Fruit fly (Drosophila melanogaster) whole organism, embryonic: ENCODE measurements around the gene CG15773.

Experiments
- Bdp1 ChIP-seq: fragments of 200-800 bp; sonication (Bioruptor generic); optimal IDR thresholded peaks from 3 replicates; lab custom pipeline; 2016; ENCODE audit warnings: missing biosample characterization, missing genetic modification characterization
- CG11695 ChIP-seq: fragments of 200-800 bp; sonication (Bioruptor generic); IDR thresholded peaks from 3 replicates; pipeline ENCODE4 v1.3.6; 2022; ENCODE audit warnings: missing biosample characterization, missing genetic modification characterization
- CG1233 ChIP-seq: fragments of 200-800 bp; sonication (Bioruptor generic); optimal IDR thresholded peaks from 4 replicates; lab custom pipeline; 2018; ENCODE audit warnings: missing biosample characterization, mild to moderate bottlenecking, missing genetic modification characterization
- CG14441 ChIP-seq: fragments of 200-800 bp; sonication (Bioruptor generic); IDR thresholded peaks from 2 replicates; pipeline ENCODE4 v1.3.6; 2022; ENCODE audit warnings: missing biosample characterization, missing genetic modification characterization
- CG14860 ChIP-seq: fragments of 200-800 bp; sonication (Bioruptor generic); IDR thresholded peaks from 3 replicates; pipeline ENCODE4 v1.3.6; 2022; ENCODE audit warnings: missing biosample characterization, missing genetic modification characterization; ENCODE audit not compliant: partially characterized antibody
- CG1602 ChIP-seq: fragments of 200-800 bp; sonication (Bioruptor generic); optimal IDR thresholded peaks from 3 replicates; lab custom pipeline; 2016; ENCODE audit warnings: missing biosample characterization, missing genetic modification characterization
- CG16813 ChIP-seq: fragments of 200-800 bp; sonication (Bioruptor generic); IDR thresholded peaks from 3 replicates; pipeline ENCODE4 v1.3.6; 2022; ENCODE audit warnings: missing biosample characterization, missing genetic modification characterization; ENCODE audit not compliant: partially characterized antibody
- CG16815 ChIP-seq: fragments of 200-800 bp; sonication (Bioruptor generic); optimal IDR thresholded peaks from 3 replicates; lab custom pipeline; 2017; ENCODE audit warnings: missing biosample characterization, mild to moderate bottlenecking, missing genetic modification characterization
- CG16863 ChIP-seq: fragments of 200-800 bp; sonication (Bioruptor generic); optimal IDR thresholded peaks from 3 replicates; lab custom pipeline; 2016; ENCODE audit warnings: missing biosample characterization, missing genetic modification characterization
- CG3065 ChIP-seq: fragments of 200-800 bp; sonication (Bioruptor generic); optimal IDR thresholded peaks from 2 replicates; lab custom pipeline; 2016; ENCODE audit warnings: missing biosample characterization, missing genetic modification characterization
- CG32532 ChIP-seq: fragments of 200-800 bp; sonication (Bioruptor generic); IDR thresholded peaks from 2 replicates; pipeline ENCODE4 v1.3.6; 2022; ENCODE audit warnings: missing biosample characterization, missing genetic modification characterization
- CG32767 ChIP-seq: fragments of 200-800 bp; sonication (Bioruptor generic); IDR thresholded peaks from 2 replicates; pipeline ENCODE4 v1.3.6; 2022; ENCODE audit warnings: missing biosample characterization, missing genetic modification characterization
- CG32772 ChIP-seq: fragments of 200-800 bp; sonication (Bioruptor generic); IDR thresholded peaks from 2 replicates; pipeline ENCODE4 v1.3.6; 2022; ENCODE audit warnings: missing biosample characterization, missing genetic modification characterization
- CG3407 ChIP-seq: fragments of 200-800 bp; sonication (Bioruptor generic); optimal IDR thresholded peaks from 2 replicates; lab custom pipeline; 2018; ENCODE audit warnings: missing biosample characterization, mild to moderate bottlenecking, missing genetic modification characterization
- CG8281 ChIP-seq: fragments of 200-800 bp; sonication (Bioruptor generic); optimal IDR thresholded peaks from 2 replicates; lab custom pipeline; 2018; ENCODE audit warnings: missing biosample characterization, mild to moderate bottlenecking, missing genetic modification characterization, moderate library complexity
- CG9876 ChIP-seq: fragments of 200-800 bp; sonication (Bioruptor generic); optimal IDR thresholded peaks from 2 replicates; lab custom pipeline; 2016; ENCODE audit warnings: missing biosample characterization, missing genetic modification characterization
- ERR ChIP-seq: fragments of 200-800 bp; sonication (Bioruptor generic); optimal IDR thresholded peaks from 2 replicates; lab custom pipeline; 2016; ENCODE audit warnings: missing biosample characterization, missing genetic modification characterization
- Ets65A ChIP-seq: fragments of 200-800 bp; sonication (Bioruptor generic); peaks from one replicate; lab custom pipeline; 2016; ENCODE audit warnings: missing biosample characterization, missing genetic modification characterization
- HHEX ChIP-seq: fragments of 200-800 bp; sonication (Bioruptor generic); optimal IDR thresholded peaks from 3 replicates; lab custom pipeline; 2017; ENCODE audit warnings: missing biosample characterization, mild to moderate bottlenecking, missing genetic modification characterization, missing genetic modification reagents
- HLHmδ ChIP-seq: fragments of 200-800 bp; sonication (Bioruptor generic); optimal IDR thresholded peaks from 2 replicates; lab custom pipeline; 2018; ENCODE audit warnings: missing biosample characterization, mild to moderate bottlenecking, missing genetic modification characterization, moderate library complexity
- Nf-YA ChIP-seq: fragments of 200-800 bp; sonication (Bioruptor generic); IDR thresholded peaks from 2 replicates; pipeline ENCODE4 v1.3.6; 2022; ENCODE audit warnings: missing biosample characterization, missing genetic modification characterization
- Optix ChIP-seq: fragments of 200-800 bp; sonication (Bioruptor generic); IDR thresholded peaks from 3 replicates; pipeline ENCODE4 v1.3.6; 2022; ENCODE audit warnings: missing biosample characterization, missing genetic modification characterization
- PHDP ChIP-seq: fragments of 200-800 bp; sonication (Bioruptor generic); optimal IDR thresholded peaks from 3 replicates; lab custom pipeline; 2018; ENCODE audit warnings: missing biosample characterization, mild to moderate bottlenecking, missing genetic modification characterization, moderate library complexity
- Side ChIP-seq: fragments of 200-800 bp; sonication (Bioruptor generic); optimal IDR thresholded peaks from 2 replicates; lab custom pipeline; 2016; ENCODE audit warnings: missing biosample characterization, missing genetic modification characterization
- Sin3A ChIP-seq: fragments of >200 bp; optimal IDR thresholded peaks from 2 replicates; lab custom pipeline; 2018
- Stat92E ChIP-seq, 3 experiments: fragments of >200 bp in 2 of 3; fragments of 200-800 bp in 1 of 3; sonication (Bioruptor generic) in 1 of 3; optimal IDR thresholded peaks; 2 replicates each; lab custom pipeline; 2017 to 2019; ENCODE audit warnings: missing biosample characterization in 3 of 3, missing genetic modification characterization in 3 of 3, mild to moderate bottlenecking in 1 of 3, moderate library complexity in 1 of 3
- Trl ChIP-seq, 3 experiments: fragments of >200 bp in 2 of 3; fragments of 200-800 bp in 1 of 3; sonication (Bioruptor generic) in 1 of 3; optimal IDR thresholded peaks; 2 replicates in 1 of 3; 3 replicates in 2 of 3; lab custom pipeline; 2016 to 2017; ENCODE audit warnings: missing biosample characterization in 1 of 3, missing genetic modification characterization in 1 of 3
- btn ChIP-seq: fragments of 200-800 bp; sonication (Bioruptor generic); optimal IDR thresholded peaks from 2 replicates; lab custom pipeline; 2016; ENCODE audit warnings: missing biosample characterization, missing genetic modification characterization
- chn ChIP-seq: fragments of 200-800 bp; sonication (Bioruptor generic); optimal IDR thresholded peaks from 2 replicates; lab custom pipeline; 2016; ENCODE audit warnings: missing biosample characterization, missing genetic modification characterization
- dmrt99B ChIP-seq: fragments of 200-800 bp; sonication (Bioruptor generic); optimal IDR thresholded peaks from 2 replicates; lab custom pipeline; 2018; ENCODE audit warnings: missing biosample characterization, mild to moderate bottlenecking, missing genetic modification characterization, moderate library complexity
- dpn ChIP-seq, 2 experiments: fragments of 200-800 bp; sonication (Bioruptor generic); optimal IDR thresholded peaks; 3 replicates each; lab custom pipeline; 2016; ENCODE audit warnings: missing biosample characterization in 2 of 2, missing genetic modification characterization in 2 of 2
- esg ChIP-seq: fragments of 200-800 bp; sonication (Bioruptor generic); conservative IDR thresholded peaks from 2 replicates; pipeline ENCODE4 v1.3.6; 2022; ENCODE audit warnings: missing biosample characterization, missing genetic modification characterization
- fu2 ChIP-seq: fragments of 200-800 bp; sonication (Bioruptor generic); optimal IDR thresholded peaks from 2 replicates; lab custom pipeline; 2016; ENCODE audit warnings: missing biosample characterization, missing genetic modification characterization
- gcm2 ChIP-seq: fragments of 200-800 bp; sonication (Bioruptor generic); optimal IDR thresholded peaks from 2 replicates; lab custom pipeline; 2016; ENCODE audit warnings: missing biosample characterization, missing genetic modification characterization
- hbn ChIP-seq: fragments of 200-800 bp; sonication (Bioruptor generic); IDR thresholded peaks from 2 replicates; pipeline ENCODE4 v1.3.6; 2022; ENCODE audit warnings: missing biosample characterization, missing genetic modification characterization; ENCODE audit not compliant: partially characterized antibody
- luna ChIP-seq: fragments of 200-800 bp; sonication (Bioruptor generic); optimal IDR thresholded peaks from 2 replicates; lab custom pipeline; 2016; ENCODE audit warnings: missing biosample characterization, missing genetic modification characterization
- oc ChIP-seq: fragments of 200-800 bp; sonication (Bioruptor generic); optimal IDR thresholded peaks from 2 replicates; lab custom pipeline; 2018; ENCODE audit warnings: missing biosample characterization, mild to moderate bottlenecking, missing genetic modification characterization, moderate library complexity
- peb ChIP-seq: fragments of 200-800 bp; sonication (Bioruptor generic); IDR thresholded peaks from 2 replicates; pipeline ENCODE4 v1.3.6; 2022; ENCODE audit warnings: missing biosample characterization, missing genetic modification characterization
- pho ChIP-seq: fragments of 200-800 bp; sonication (Bioruptor generic); optimal IDR thresholded peaks from 2 replicates; lab custom pipeline; 2016; ENCODE audit warnings: missing biosample characterization, missing genetic modification characterization
- pita ChIP-seq: fragments of 200-800 bp; sonication (Bioruptor generic); optimal IDR thresholded peaks from 2 replicates; lab custom pipeline; 2017; ENCODE audit warnings: missing biosample characterization, mild to moderate bottlenecking, missing genetic modification characterization
- psq ChIP-seq: fragments of 200-800 bp; sonication (Bioruptor generic); optimal IDR thresholded peaks from 2 replicates; lab custom pipeline; 2017; ENCODE audit warnings: missing biosample characterization, missing genetic modification characterization
- run ChIP-seq: fragments of 200-800 bp; sonication (Bioruptor generic); optimal IDR thresholded peaks from 3 replicates; lab custom pipeline; 2018; ENCODE audit warnings: missing biosample characterization, mild to moderate bottlenecking, missing genetic modification characterization
- scrt ChIP-seq: fragments of 200-800 bp; sonication (Bioruptor generic); optimal IDR thresholded peaks from 2 replicates; lab custom pipeline; 2018; ENCODE audit warnings: missing biosample characterization, mild to moderate bottlenecking, missing genetic modification characterization, moderate library complexity
- seq ChIP-seq: fragments of 200-800 bp; sonication (Bioruptor generic); IDR thresholded peaks from 2 replicates; pipeline ENCODE4 v1.3.6; 2022; ENCODE audit warnings: missing biosample characterization, missing genetic modification characterization
- slou ChIP-seq: fragments of 200-800 bp; sonication (Bioruptor generic); optimal IDR thresholded peaks from 3 replicates; lab custom pipeline; 2016; ENCODE audit warnings: missing biosample characterization, missing genetic modification characterization
- sna ChIP-seq: fragments of 200-800 bp; sonication (Bioruptor generic); IDR thresholded peaks from 2 replicates; pipeline ENCODE4 v1.3.6; 2022; ENCODE audit warnings: missing biosample characterization, missing genetic modification characterization; ENCODE audit not compliant: partially characterized antibody
- unc-4 ChIP-seq: fragments of 200-800 bp; sonication (Bioruptor generic); IDR thresholded peaks from 2 replicates; pipeline ENCODE4 v1.3.6; 2022; ENCODE audit warnings: missing biosample characterization, missing genetic modification characterization; ENCODE audit not compliant: partially characterized antibody
- zen ChIP-seq: fragments of 200-800 bp; sonication (Bioruptor generic); optimal IDR thresholded peaks from 3 replicates; lab custom pipeline; 2018; ENCODE audit warnings: missing biosample characterization, mild to moderate bottlenecking, missing genetic modification characterization, moderate library complexity

CG15773 gene

dm6 chrX:5746864-5747861 is 14.6 kb downstream of the CG15773 start, which contains the start of the genes IntS6 and Rtel1 (continued):
- TF ChIP-seq luna (GFP tag; lab: Kevin White, UChicago) (peak; percentile 71), peb (GFP tag; lab: Robert Waterston, UW) (peak; percentile 45; the same call in 1 of the 2 replicates), Stat92E (GFP tag; optimal IDR thresholded peaks at IDR 0.05; lab: Kevin White, UChicago) (peak in 1 of 3 experiments; percentile 38), CG32772 (GFP tag; lab: Robert Waterston, UW) (peak; percentile 85), zen (tag; lab: Kevin White, UChicago) (peak; percentile 87), unc-4 (GFP tag; lab: Robert Waterston, UW) (no peak), HLHmδ (GFP tag; lab: Kevin White, UChicago) (peak; percentile 39), pho (GFP tag; lab: Kevin White, UChicago) (peak; percentile 89), Ets65A (peak; percentile 97), sna (no peak), CG1602 (peak; percentile 88), gcm2 (GFP tag; lab: Kevin White, UChicago) (no peak), fu2 (peak; percentile 90), chn (GFP tag; lab: Kevin White, UChicago) (peak; percentile 87), hbn (GFP tag; lab: Robert Waterston, UW) (no peak), seq (peak; percentile 92), CG1233 (GFP tag; lab: Kevin White, UChicago) (peak; percentile 88), CG11695 (peak; percentile 90), Nf-YA (GFP tag; lab: Robert Waterston, UW) (peak; percentile 78), CG3065 (GFP tag; lab: Kevin White, UChicago) (peak; percentile 64), btn (GFP tag; lab: Kevin White, UChicago) (peak; percentile 76), CG14860 (no peak), ERR (GFP tag; lab: Kevin White, UChicago) (peak; percentile 80), Sin3A (lab: Kevin White, UChicago) (peak; percentile 11), pita (GFP tag; lab: Kevin White, UChicago) (no peak), CG14441 (GFP tag; lab: Robert Waterston, UW) (peak; percentile 89), Trl (optimal IDR thresholded peaks at IDR 0.05; lab: Kevin White, UChicago) (peak; percentile 49 to 79), Trl (GFP tag; optimal IDR thresholded peaks at IDR 0.05; lab: Kevin White, UChicago) (peak; percentile 92), CG16815 (GFP tag; lab: Kevin White, UChicago) (peak; percentile 88), CG3407 (GFP tag; lab: Kevin White, UChicago) (peak; percentile 69), scrt (GFP tag; lab: Kevin White, UChicago) (peak; percentile 75), esg (GFP tag; lab: Robert Waterston, UW) (peak; percentile 89), PHDP (tag; lab: Kevin White, UChicago) (peak; percentile 90), dmrt99B (peak; percentile 90), Side (GFP tag; lab: Kevin White, UChicago) (peak; percentile 88), oc (tag; lab: Kevin White, UChicago) (peak; percentile 83), HHEX (GFP tag; lab: Kevin White, UChicago) (peak; percentile 90), slou (GFP tag; lab: Kevin White, UChicago) (peak; percentile 79), Bdp1 (peak; percentile 75), dpn (GFP tag; optimal IDR thresholded peaks at IDR 0.05; lab: Kevin White, UChicago) (peak; percentile 91 to 92), CG8281 (tag; lab: Kevin White, UChicago) (peak; percentile 73), Optix (GFP tag; lab: Robert Waterston, UW) (peak; percentile 81), psq (GFP tag; lab: Kevin White, UChicago) (peak; percentile 54), CG32767 (peak; percentile 75), CG9876 (peak; percentile 82), run (tag; lab: Kevin White, UChicago) (peak; percentile 69), CG32532 (peak; percentile 93), CG16813 (GFP tag; lab: Robert Waterston, UW) (no peak; the same call in 2 of the 3 replicates), CG16863 (GFP tag; lab: Kevin White, UChicago) (peak; percentile 89)
